Fruit fly (Drosophila melanogaster) S2 (cell line): ENCODE measurements around the gene Hpd.

Experiments
- CG8478 ChIP-seq: fragments of >200 bp; optimal IDR thresholded peaks from 2 replicates; lab custom pipeline; 2018
- CTCF ChIP-seq, 2 experiments: fragments of >200 bp; optimal IDR thresholded peaks; 2 replicates each; lab custom pipeline; 2018

DNA sequence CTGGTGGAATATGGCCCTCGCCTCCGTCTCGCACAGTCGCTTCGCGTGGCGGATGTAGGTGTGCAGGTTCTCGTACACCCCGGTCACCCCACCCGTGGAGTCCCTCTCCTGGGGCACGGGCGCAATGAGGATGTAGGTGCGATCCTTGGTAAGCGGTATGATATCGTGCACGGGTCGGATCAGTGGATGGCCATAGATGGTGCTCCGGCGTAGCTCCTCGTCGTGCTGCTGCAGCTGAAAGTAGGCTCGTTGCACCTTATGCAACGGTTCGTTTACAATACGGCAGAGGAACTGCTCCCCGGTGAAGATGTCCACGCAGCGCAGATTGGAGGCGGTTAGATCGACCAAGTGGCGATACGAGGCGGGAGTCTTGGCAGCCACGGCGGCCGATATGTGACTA lies 39.2 kb downstream of the Hpd start:
- TF ChIP-seq CG8478 (lab: Kevin White, UChicago) (no peak), CTCF (optimal IDR thresholded peaks at IDR 0.05; lab: Kevin White, UChicago) (no peak)
